Worm (Caenorhabditis elegans) whole organism, late embryonic: ENCODE data around the gene F54B11.11.

Experiments
- K02D7.2 ChIP-seq: sonication (generic microtip); optimal IDR thresholded peaks from 2 replicates; lab custom pipeline; 2017; ENCODE audit warnings: mild to moderate bottlenecking, missing genetic modification characterization, missing compliant biosample characterization
- K09A11.1 ChIP-seq: sonication (generic microtip); optimal IDR thresholded peaks from 2 replicates; lab custom pipeline; 2017; ENCODE audit warnings: antibody characterized with exemption, mild to moderate bottlenecking, missing genetic modification characterization, missing compliant biosample characterization; ENCODE audit not compliant: insufficient read depth
- ceh-34 ChIP-seq: sonication (generic microtip); optimal IDR thresholded peaks from 2 replicates; lab custom pipeline; 2016; ENCODE audit warnings: mild to moderate bottlenecking, missing genetic modification characterization, missing compliant biosample characterization
- dve-1 ChIP-seq: sonication (generic microtip); optimal IDR thresholded peaks from 2 replicates; lab custom pipeline; 2017; ENCODE audit warnings: antibody characterized with exemption, mild to moderate bottlenecking, missing genetic modification characterization, missing compliant biosample characterization
- fkh-10 ChIP-seq: fragments of 150-350 bp; optimal IDR thresholded peaks from 2 replicates; lab custom pipeline; 2014; ENCODE audit warnings: missing biosample characterization, missing genetic modification reagents, missing genetic modification characterization
- fkh-6 ChIP-seq: sonication (generic microtip); optimal IDR thresholded peaks from 2 replicates; lab custom pipeline; 2016; ENCODE audit warnings: missing genetic modification characterization, missing compliant biosample characterization
- gmeb-2 ChIP-seq: sonication (generic microtip); optimal IDR thresholded peaks from 2 replicates; lab custom pipeline; 2016; ENCODE audit warnings: missing genetic modification characterization, inconsistent platforms, missing compliant biosample characterization
- nfya-1 ChIP-seq: sonication (generic microtip); optimal IDR thresholded peaks from 2 replicates; lab custom pipeline; 2017; ENCODE audit warnings: missing genetic modification characterization, mild to moderate bottlenecking, missing compliant biosample characterization, antibody characterized with exemption, moderate library complexity
- nhr-232 ChIP-seq: sonication (generic microtip); optimal IDR thresholded peaks from 2 replicates; lab custom pipeline; 2016; ENCODE audit warnings: missing genetic modification characterization, missing compliant biosample characterization
- pax-1 ChIP-seq: fragments of 150-350 bp; optimal IDR thresholded peaks from 2 replicates; lab custom pipeline; 2014; ENCODE audit warnings: missing biosample characterization, missing genetic modification characterization
- pha-4 ChIP-seq: fragments of 150-350 bp; optimal IDR thresholded peaks from 2 replicates; lab custom pipeline; 2018; ENCODE audit warnings: missing biosample characterization, missing genetic modification reagents, missing genetic modification characterization
- sox-2 ChIP-seq: fragments of 200-800 bp; sonication (Bioruptor generic); IDR thresholded peaks from 2 replicates; pipeline ENCODE4 v1.3.6; 2022; ENCODE audit warnings: missing genetic modification reagents, missing genetic modification characterization, missing compliant biosample characterization
- tbx-2 ChIP-seq: sonication (generic microtip); optimal IDR thresholded peaks from 2 replicates; lab custom pipeline; 2016; ENCODE audit warnings: missing genetic modification characterization, missing compliant biosample characterization

DNA sequence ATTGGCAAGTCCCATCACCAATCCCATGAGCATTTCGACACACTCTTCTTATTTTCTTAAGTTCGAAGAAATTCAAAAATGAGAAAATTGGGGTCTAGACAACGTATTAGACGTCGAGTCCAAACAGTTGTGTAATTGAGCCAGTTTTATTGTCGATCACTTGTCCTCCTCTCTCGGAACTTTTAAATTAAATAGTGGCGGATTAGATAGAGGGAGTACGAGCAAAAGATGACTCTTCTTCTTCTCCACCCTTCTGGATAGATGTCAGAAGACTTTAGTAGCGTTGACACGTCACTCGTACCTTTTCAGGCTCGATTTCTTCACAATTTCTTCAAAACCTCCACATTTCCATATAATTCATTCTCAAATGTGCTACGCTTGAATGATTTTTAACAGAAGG is 36.6 kb downstream of the F54B11.11 start:
- TF ChIP-seq fkh-10 (GFP tag; lab: Kevin White, UChicago) (no peak), pha-4 (tag; lab: Kevin White, UChicago) (no peak), nfya-1 (tag; lab: Kevin White, UChicago) (no peak), fkh-6 (no peak), K02D7.2 (tag; lab: Kevin White, UChicago) (no peak), ceh-34 (tag; lab: Kevin White, UChicago) (no peak), gmeb-2 (no peak), K09A11.1 (tag; lab: Kevin White, UChicago) (no peak), tbx-2 (tag; lab: Kevin White, UChicago) (no peak), pax-1 (tag; lab: Kevin White, UChicago) (no peak), dve-1 (tag; lab: Kevin White, UChicago) (no peak), sox-2 (GFP tag; lab: Robert Waterston, UW) (no peak), nhr-232 (no peak)
